Fruit fly (Drosophila melanogaster): ENCODE results near the gene loh.

Gene loh

DNA sequence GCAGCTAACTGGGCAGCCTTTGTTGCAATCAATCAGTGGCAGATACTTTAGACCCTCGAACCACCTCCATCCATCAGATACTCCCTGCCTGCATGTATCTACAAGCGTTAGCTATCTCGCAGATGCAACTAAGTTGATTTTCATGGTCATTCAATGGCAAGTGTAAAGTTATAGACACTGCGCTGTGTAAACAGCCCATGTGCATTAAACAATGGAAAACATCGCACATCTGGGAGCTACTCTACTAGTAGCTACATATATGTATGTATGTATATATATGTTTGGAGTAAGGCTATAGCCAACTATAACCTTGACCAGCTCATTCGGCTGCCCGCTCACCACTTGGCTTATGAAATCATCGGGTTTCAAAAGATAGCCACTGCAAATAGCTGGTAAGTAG, 27.9 kb downstream of the loh start (continued):
- no peak for TF ChIP-seq CG6813 (GFP tag; optimal IDR thresholded peaks at IDR 0.05)
- TF ChIP-seq Med (GFP tag): peak; percentile 2
- TF ChIP-seq Dek (tag; optimal IDR thresholded peaks at IDR 0.05): no peak
- TF ChIP-seq CG6791 (GFP tag; IDR thresholded peaks at IDR 0.05; ENCODE audit: partially characterized antibody): no peak
- TF ChIP-seq CG6683 (GFP tag; optimal IDR thresholded peaks at IDR 0.05): no peak
- TF ChIP-seq sens (GFP tag): no peak
- no peak for TF ChIP-seq h (optimal IDR thresholded peaks at IDR 0.05)
- 0 out of 4 replicates have a peak, but pooled peaks have one; percentile 30 for TF ChIP-seq chinmo (GFP tag; IDR thresholded peaks at IDR 0.05; ENCODE audit: partially characterized antibody)
- no peak for TF ChIP-seq Elba2 (GFP tag; optimal IDR thresholded peaks at IDR 0.05)
- no peak for TF ChIP-seq Spps (tag; optimal IDR thresholded peaks at IDR 0.05)
- no peak for TF ChIP-seq Myb (GFP tag; optimal IDR thresholded peaks at IDR 0.05)
- TF ChIP-seq mam (GFP tag; optimal IDR thresholded peaks at IDR 0.05): no peak
- TF ChIP-seq CG11247 (GFP tag; IDR thresholded peaks at IDR 0.05): no peak
- TF ChIP-seq CG3163 (GFP tag; optimal IDR thresholded peaks at IDR 0.05): no peak
- TF ChIP-seq fd64A (GFP tag; optimal IDR thresholded peaks at IDR 0.05): no peak
- TF ChIP-seq pita (GFP tag; optimal IDR thresholded peaks at IDR 0.05): no peak
- no peak for TF ChIP-seq CG31441 (GFP tag; IDR thresholded peaks at IDR 0.05)
- TF ChIP-seq sr (GFP tag; IDR thresholded peaks at IDR 0.05): 0 out of 3 replicates have a peak, but pooled peaks have one; percentile 37
- no peak for TF ChIP-seq CG8290 (GFP tag; optimal IDR thresholded peaks at IDR 0.05)
- TF ChIP-seq CG8290 (tag; optimal IDR thresholded peaks at IDR 0.05): peak in 1 of 2 experiments; percentile 3
- peak; percentile 98 for TF ChIP-seq CG2199 (GFP tag; IDR thresholded peaks at IDR 0.05)
- TF ChIP-seq H15 (GFP tag; IDR thresholded peaks at IDR 0.05): no peak
- TF ChIP-seq wor (GFP tag; IDR thresholded peaks at IDR 0.05): no peak
- TF ChIP-seq pfk (GFP tag; optimal IDR thresholded peaks at IDR 0.05): no peak
- TF ChIP-seq CG14014 (GFP tag; IDR thresholded peaks at IDR 0.05): peak; percentile 13; the same call in 1 of the 2 replicates
- no peak for TF ChIP-seq her (GFP tag; optimal IDR thresholded peaks at IDR 0.05)
- TF ChIP-seq Usf (GFP tag; optimal IDR thresholded peaks at IDR 0.05): no peak
- no peak for TF ChIP-seq CG10565 (GFP tag; optimal IDR thresholded peaks at IDR 0.05)
- no peak for TF ChIP-seq CG9437 (GFP tag; optimal IDR thresholded peaks at IDR 0.05)
- TF ChIP-seq CoRest (tag; optimal IDR thresholded peaks at IDR 0.05): no peak
- TF ChIP-seq CG18599 (GFP tag; optimal IDR thresholded peaks at IDR 0.05): no peak
- TF ChIP-seq Chrac-16 (GFP tag; optimal IDR thresholded peaks at IDR 0.05): no peak
- no peak for TF ChIP-seq gsb-n (tag; optimal IDR thresholded peaks at IDR 0.05)
- TF ChIP-seq Nf-YB (GFP tag; optimal IDR thresholded peaks at IDR 0.05): no peak
- no peak for TF ChIP-seq kay (GFP tag; optimal IDR thresholded peaks at IDR 0.05)
- TF ChIP-seq aop (GFP tag; IDR thresholded peaks at IDR 0.05): no peak
- TF ChIP-seq sqz (GFP tag; optimal IDR thresholded peaks at IDR 0.05): no peak
- TF ChIP-seq bowl (GFP tag; IDR thresholded peaks at IDR 0.05): no peak
- no peak for TF ChIP-seq HLH4C (GFP tag; IDR thresholded peaks at IDR 0.05; ENCODE audit: partially characterized antibody)
- no peak for TF ChIP-seq Mes4 (GFP tag; optimal IDR thresholded peaks at IDR 0.05)
- no peak for TF ChIP-seq CG12299 (tag; optimal IDR thresholded peaks at IDR 0.05)
- TF ChIP-seq ro (GFP tag; IDR thresholded peaks at IDR 0.05): no peak
- no peak for TF ChIP-seq Hmx (GFP tag; optimal IDR thresholded peaks at IDR 0.05)

DNA sequence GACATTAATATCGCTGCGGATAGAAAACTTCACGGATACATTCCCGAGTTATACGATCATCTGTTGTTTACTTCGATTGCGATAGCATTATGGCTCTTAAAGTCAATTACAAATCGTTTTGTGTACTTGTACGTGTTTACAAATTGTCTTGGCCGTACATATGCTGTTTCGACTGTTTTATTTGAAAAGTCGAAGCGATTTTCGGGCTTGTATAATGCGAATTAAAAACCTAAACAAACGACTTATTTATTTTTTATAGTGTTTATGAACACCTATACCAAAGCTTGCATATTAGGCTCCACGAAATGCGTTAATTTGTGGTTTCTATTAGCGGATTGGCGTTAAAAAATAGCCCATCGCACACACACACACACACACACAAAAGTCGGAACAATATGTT, 29.9 kb downstream of the loh start:
- TF ChIP-seq fd102C (GFP tag; optimal IDR thresholded peaks at IDR 0.05): no peak
- no peak for TF ChIP-seq CG6791 (GFP tag; IDR thresholded peaks at IDR 0.05; ENCODE audit: partially characterized antibody)
- peak; percentile 36 for TF ChIP-seq wek (GFP tag; optimal IDR thresholded peaks at IDR 0.05)
- no peak for TF ChIP-seq bcd (GFP tag; optimal IDR thresholded peaks at IDR 0.05)
- TF ChIP-seq Kr (GFP tag; optimal IDR thresholded peaks at IDR 0.05): no peak
- TF ChIP-seq CG17385 (GFP tag; optimal IDR thresholded peaks at IDR 0.05): no peak
- peak; percentile 5 for TF ChIP-seq CG17568 (GFP tag; optimal IDR thresholded peaks at IDR 0.05)
- TF ChIP-seq Sox100B (GFP tag; optimal IDR thresholded peaks at IDR 0.05): peak; percentile 25
- TF ChIP-seq Rfx (GFP tag; IDR thresholded peaks at IDR 0.05): peak; percentile 19; the same call in 1 of the 2 replicates
- no peak for TF ChIP-seq yki (optimal IDR thresholded peaks at IDR 0.05)
- peak; percentile 51 for TF ChIP-seq sens (GFP tag)
- peak; percentile 26 for TF ChIP-seq Hmr (GFP tag; optimal IDR thresholded peaks at IDR 0.05)
- no peak for TF ChIP-seq CG15601 (tag; optimal IDR thresholded peaks at IDR 0.05)
- TF ChIP-seq chm (GFP tag; IDR thresholded peaks at IDR 0.05): no peak
